Worm (Caenorhabditis elegans) whole organism, L1 larva: Measurements from ENCODE around the gene srh-1.

ENCODE experiments used
- C04F5.9 ChIP-seq: sonication (generic microtip); optimal IDR thresholded peaks from 2 replicates; lab custom pipeline; 2016; ENCODE audit warnings: missing genetic modification characterization, missing compliant biosample characterization
- C16A3.4 ChIP-seq: fragments of 150-350 bp; optimal IDR thresholded peaks from 2 replicates; lab custom pipeline; 2014; ENCODE audit warnings: missing biosample characterization, missing genetic modification characterization
- F16B12.6 ChIP-seq: fragments of 150-350 bp; optimal IDR thresholded peaks from 2 replicates; lab custom pipeline; 2014; ENCODE audit warnings: missing biosample characterization, missing genetic modification characterization
- ama-1 ChIP-seq: fragments of 150-350 bp; optimal IDR thresholded peaks from 2 replicates; lab custom pipeline; 2014
- blmp-1 ChIP-seq: fragments of 150-350 bp; optimal IDR thresholded peaks from 2 replicates; lab custom pipeline; 2014; ENCODE audit warnings: missing biosample characterization, missing genetic modification characterization
- ceh-63 ChIP-seq: fragments of 200-800 bp; sonication (Bioruptor generic); optimal IDR thresholded peaks from 2 replicates; lab custom pipeline; 2018; ENCODE audit warnings: mild to moderate bottlenecking, missing genetic modification characterization, missing compliant biosample characterization
- ceh-90 ChIP-seq: sonication (generic microtip); optimal IDR thresholded peaks from 2 replicates; lab custom pipeline; 2016; ENCODE audit warnings: missing genetic modification characterization, missing compliant biosample characterization
- ces-1 ChIP-seq: fragments of 150-350 bp; optimal IDR thresholded peaks from 2 replicates; lab custom pipeline; 2014; ENCODE audit warnings: missing biosample characterization, missing genetic modification reagents, missing genetic modification characterization
- dpl-1 ChIP-seq, 3 experiments: fragments of 150-350 bp in 2 of 3; sonication (generic microtip) in 1 of 3; optimal IDR thresholded peaks; 2 replicates each; lab custom pipeline; 2014 to 2017; ENCODE audit warnings: missing biosample characterization in 3 of 3, missing genetic modification characterization in 3 of 3, missing genetic modification reagents in 3 of 3
- efl-1 ChIP-seq, 4 experiments: fragments of 150-350 bp; optimal IDR thresholded peaks in 3 of 4; peaks in 1 of 4; 1 replicate in 1 of 4; 2 replicates in 3 of 4; lab custom pipeline; 2014; ENCODE audit warnings: missing biosample characterization in 2 of 4, missing genetic modification characterization in 2 of 4, missing genetic modification reagents in 2 of 4
- efl-3 ChIP-seq: fragments of 200-800 bp; sonication (Bioruptor generic); optimal IDR thresholded peaks from 2 replicates; lab custom pipeline; 2018; ENCODE audit warnings: mild to moderate bottlenecking, missing genetic modification characterization, missing compliant biosample characterization
- elt-3 ChIP-seq, 6 experiments: fragments of 150-350 bp in 1 of 6; sonication (generic microtip); optimal IDR thresholded peaks; 2 replicates each; lab custom pipeline; 2017 to 2018; ENCODE audit warnings: missing biosample characterization in 6 of 6, missing genetic modification characterization in 6 of 6, inconsistent platforms in 1 of 6
- fkh-8 ChIP-seq: sonication (generic microtip); optimal IDR thresholded peaks from 2 replicates; lab custom pipeline; 2016; ENCODE audit warnings: mild to moderate bottlenecking, missing genetic modification characterization, missing compliant biosample characterization
- fos-1 ChIP-seq: fragments of 150-350 bp; optimal IDR thresholded peaks from 2 replicates; lab custom pipeline; 2014; ENCODE audit warnings: missing biosample characterization, missing genetic modification characterization
- grh-1 ChIP-seq: fragments of 200-800 bp; sonication (Bioruptor generic); IDR thresholded peaks from 2 replicates; pipeline ENCODE4 v1.3.6; 2022; ENCODE audit warnings: missing genetic modification reagents, missing genetic modification characterization, missing compliant biosample characterization
- hlh-17 ChIP-seq: fragments of 200-800 bp; sonication (Bioruptor generic); optimal IDR thresholded peaks from 2 replicates; lab custom pipeline; 2018; ENCODE audit warnings: missing genetic modification characterization, mild to moderate bottlenecking, missing compliant biosample characterization, moderate library complexity, borderline replicate concordance
- hpl-2 ChIP-seq: fragments of 150-350 bp; optimal IDR thresholded peaks from 2 replicates; lab custom pipeline; 2014; ENCODE audit warnings: missing biosample characterization, missing genetic modification reagents, missing genetic modification characterization
- jun-1 ChIP-seq: fragments of 150-350 bp; optimal IDR thresholded peaks from 2 replicates; lab custom pipeline; 2014; ENCODE audit warnings: missing biosample characterization, missing genetic modification reagents, missing genetic modification characterization
- lin-13 ChIP-seq: fragments of 150-350 bp; optimal IDR thresholded peaks from 2 replicates; lab custom pipeline; 2014; ENCODE audit warnings: missing biosample characterization, missing genetic modification reagents, missing genetic modification characterization
- lin-14 ChIP-seq: fragments of 200-800 bp; sonication (Bioruptor generic); optimal IDR thresholded peaks from 2 replicates; lab custom pipeline; 2018; ENCODE audit warnings: mild to moderate bottlenecking, missing genetic modification characterization, moderate library complexity, missing compliant biosample characterization
- lin-15B ChIP-seq: fragments of 150-350 bp; sonication (generic microtip); optimal IDR thresholded peaks from 3 replicates; lab custom pipeline; 2014; ENCODE audit warnings: missing biosample characterization, missing genetic modification characterization
- lir-3 ChIP-seq: sonication (generic microtip); optimal IDR thresholded peaks from 2 replicates; lab custom pipeline; 2016; ENCODE audit warnings: mild to moderate bottlenecking, missing genetic modification characterization, moderate library complexity, missing compliant biosample characterization; ENCODE audit not compliant: poor library complexity
- mab-9 ChIP-seq: fragments of 200-800 bp; sonication (Bioruptor generic); IDR thresholded peaks from 2 replicates; pipeline ENCODE4 v1.3.6; 2022; ENCODE audit warnings: missing genetic modification reagents, missing genetic modification characterization, missing compliant biosample characterization
- mef-2 ChIP-seq: fragments of 150-350 bp; optimal IDR thresholded peaks from 2 replicates; lab custom pipeline; 2014; ENCODE audit warnings: missing biosample characterization, missing genetic modification characterization
- nhr-20 ChIP-seq: sonication (generic microtip); optimal IDR thresholded peaks from 2 replicates; lab custom pipeline; 2016; ENCODE audit warnings: mild to moderate bottlenecking, missing genetic modification characterization, missing compliant biosample characterization
- nhr-237 ChIP-seq: fragments of 150-350 bp; optimal IDR thresholded peaks from 2 replicates; lab custom pipeline; 2014; ENCODE audit warnings: missing biosample characterization, missing genetic modification characterization
- nhr-71 ChIP-seq: sonication (generic microtip); optimal IDR thresholded peaks from 2 replicates; lab custom pipeline; 2016; ENCODE audit warnings: mild to moderate bottlenecking, missing genetic modification characterization, moderate library complexity, missing compliant biosample characterization
- nhr-77 ChIP-seq: fragments of 150-350 bp; optimal IDR thresholded peaks from 2 replicates; lab custom pipeline; 2014; ENCODE audit warnings: missing biosample characterization, missing genetic modification characterization
- nhr-84 ChIP-seq: sonication (generic microtip); optimal IDR thresholded peaks from 2 replicates; lab custom pipeline; 2017; ENCODE audit warnings: missing biosample characterization, missing genetic modification characterization
- nhr-90 ChIP-seq: sonication (generic microtip); optimal IDR thresholded peaks from 2 replicates; lab custom pipeline; 2016; ENCODE audit warnings: mild to moderate bottlenecking, missing genetic modification characterization, missing compliant biosample characterization; ENCODE audit not compliant: poor library complexity
- pag-3 ChIP-seq: sonication (generic microtip); optimal IDR thresholded peaks from 2 replicates; lab custom pipeline; 2017; ENCODE audit warnings: missing genetic modification characterization, mild to moderate bottlenecking, missing compliant biosample characterization, antibody characterized with exemption, borderline replicate concordance; ENCODE audit not compliant: insufficient read depth
- pax-3 ChIP-seq: fragments of 200-800 bp; sonication (Bioruptor generic); optimal IDR thresholded peaks from 2 replicates; lab custom pipeline; 2018; ENCODE audit warnings: mild to moderate bottlenecking, missing genetic modification characterization, moderate library complexity, missing compliant biosample characterization
- skn-1 ChIP-seq: fragments of 150-350 bp; optimal IDR thresholded peaks from 2 replicates; lab custom pipeline; 2014; ENCODE audit warnings: missing biosample characterization, missing genetic modification characterization
- snpc-4 ChIP-seq: fragments of 150-350 bp; optimal IDR thresholded peaks from 2 replicates; lab custom pipeline; 2014; ENCODE audit warnings: missing biosample characterization, missing genetic modification characterization
- snu-23 ChIP-seq: sonication (generic microtip); optimal IDR thresholded peaks from 2 replicates; lab custom pipeline; 2016; ENCODE audit warnings: missing genetic modification characterization, missing compliant biosample characterization
- sox-4 ChIP-seq: sonication (generic microtip); optimal IDR thresholded peaks from 2 replicates; lab custom pipeline; 2016; ENCODE audit warnings: missing genetic modification characterization, missing compliant biosample characterization
- unc-130 ChIP-seq: fragments of 150-350 bp; optimal IDR thresholded peaks from 2 replicates; lab custom pipeline; 2017; ENCODE audit warnings: missing biosample characterization, missing genetic modification characterization, inconsistent platforms
- xbp-1 ChIP-seq: sonication (generic microtip); optimal IDR thresholded peaks from 2 replicates; lab custom pipeline; 2016; ENCODE audit warnings: missing genetic modification characterization, missing compliant biosample characterization

The srh-1 gene

DNA sequence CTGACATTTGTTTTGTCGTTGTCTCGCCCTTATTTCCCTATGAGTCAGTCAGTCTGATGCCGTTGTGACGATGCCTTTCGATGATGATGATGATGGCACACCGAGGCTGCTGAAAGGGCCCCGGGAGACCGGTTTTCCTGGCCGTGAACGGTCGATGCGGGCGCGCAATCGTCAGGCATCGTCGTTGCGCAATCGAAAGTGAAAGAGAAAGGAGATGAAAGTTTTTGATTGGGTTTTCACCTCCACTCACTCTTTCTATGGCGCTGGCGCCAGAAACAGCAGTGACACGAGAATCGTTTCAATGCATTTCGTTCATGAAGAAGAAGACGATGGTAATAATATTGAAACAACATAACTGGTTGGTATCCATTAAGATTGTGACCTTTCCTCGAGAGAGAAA lies 47.3 kb downstream of the srh-1 start (continued):
- TF ChIP-seq nhr-90 (tag; lab: Kevin White, UChicago) (peak; percentile 60), F16B12.6 (tag; lab: Kevin White, UChicago) (no peak), nhr-20 (tag; lab: Kevin White, UChicago) (peak; percentile 63), jun-1 (peak; percentile 14), unc-130 (tag; lab: Kevin White, UChicago) (no peak), lir-3 (tag; lab: Kevin White, UChicago) (no peak), sox-4 (tag; lab: Kevin White, UChicago) (no peak), xbp-1 (tag; lab: Kevin White, UChicago) (no peak), efl-3 (GFP tag; lab: Kevin White, UChicago) (peak; percentile 13), grh-1 (peak; percentile 96), pag-3 (tag; lab: Kevin White, UChicago) (peak; percentile 59), elt-3 (tag; optimal IDR thresholded peaks at IDR 0.05; lab: Kevin White, UChicago) (peak in 4 of 6 experiments; percentile 20 to 71 (median 39)), ceh-63 (GFP tag; lab: Kevin White, UChicago) (no peak), hlh-17 (GFP tag; lab: Kevin White, UChicago) (no peak), lin-15B (tag; lab: Kevin White, UChicago) (no peak), C04F5.9 (no peak), blmp-1 (peak; percentile 100), dpl-1 (GFP tag; optimal IDR thresholded peaks at IDR 0.05; lab: Kevin White, UChicago) (peak in 1 of 3 experiments; percentile 8), nhr-71 (tag; lab: Kevin White, UChicago) (peak; percentile 66), nhr-84 (no peak), nhr-77 (no peak), ceh-90 (no peak), hpl-2 (GFP tag; lab: Kevin White, UChicago) (no peak), efl-1 (optimal IDR thresholded peaks at IDR 0.05; lab: Kevin White, UChicago) (peak; percentile 1 to 14), efl-1 (GFP tag; optimal IDR thresholded peaks at IDR 0.05 in 1 of 2; lab: Kevin White, UChicago) (peak in 1 of 2 experiments; percentile 90), ama-1 (lab: Kevin White, UChicago) (no peak), lin-14 (GFP tag; lab: Kevin White, UChicago) (peak; percentile 88), snu-23 (peak; percentile 51), fkh-8 (tag; lab: Kevin White, UChicago) (no peak), fos-1 (no peak), C16A3.4 (tag; lab: Kevin White, UChicago) (no peak), ces-1 (GFP tag; lab: Kevin White, UChicago) (no peak), nhr-237 (tag; lab: Kevin White, UChicago) (no peak), snpc-4 (no peak), lin-13 (GFP tag; lab: Kevin White, UChicago) (peak; percentile 13), mab-9 (GFP tag; lab: Robert Waterston, UW) (0 out of 2 replicates have a peak, but pooled peaks have one; percentile 38), mef-2 (no peak), pax-3 (tag; lab: Kevin White, UChicago) (peak; percentile 27), skn-1 (peak; percentile 27)

DNA sequence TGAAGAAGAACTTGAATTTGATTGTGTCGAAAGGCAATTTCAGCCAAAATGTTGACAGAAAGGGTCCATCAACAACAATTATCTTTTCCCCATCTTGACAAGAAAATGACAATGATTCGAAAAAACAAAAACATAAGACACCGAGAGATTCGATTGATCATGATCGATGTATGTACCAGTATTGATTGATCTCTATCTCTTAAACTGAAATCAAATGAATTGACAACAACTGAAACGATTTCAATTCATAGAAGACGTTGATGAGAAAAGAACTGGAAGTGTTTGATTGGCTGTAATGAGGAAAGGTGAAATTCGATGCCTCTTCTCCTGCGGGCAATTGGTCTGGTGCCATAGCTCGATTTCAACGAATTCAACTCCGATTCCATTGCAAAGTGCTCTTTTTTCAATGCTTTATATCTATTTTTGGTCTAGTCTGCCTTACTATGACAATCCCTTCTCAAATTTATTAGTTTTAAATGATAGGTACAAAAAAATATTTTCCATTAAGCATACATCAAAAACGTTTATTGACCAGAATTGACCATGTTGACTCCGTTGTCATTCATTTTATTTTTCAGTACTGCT lies 47.8 kb downstream of the srh-1 start:
- TF ChIP-seq ceh-63 (GFP tag; lab: Kevin White, UChicago) (peak; percentile 17), C16A3.4 (tag; lab: Kevin White, UChicago) (no peak)
